Fruit fly (Drosophila melanogaster) whole organism, embryonic: ENCODE data around the gene RpS28b.
A peak's percentile ranks its signal among the peaks of the same experiment; 100 is the strongest.

ENCODE experiments used
- CG12219 ChIP-seq: fragments of 200-800 bp; sonication (Bioruptor generic); optimal IDR thresholded peaks from 3 replicates; lab custom pipeline; 2018; ENCODE audit warnings: missing biosample characterization, mild to moderate bottlenecking, missing genetic modification characterization
- CG12659 ChIP-seq: fragments of 200-800 bp; sonication (Bioruptor generic); optimal IDR thresholded peaks from 3 replicates; lab custom pipeline; 2017; ENCODE audit warnings: mild to moderate bottlenecking, missing biosample characterization, missing genetic modification reagents, missing genetic modification characterization
- CG14667 ChIP-seq: fragments of 200-800 bp; sonication (Bioruptor generic); IDR thresholded peaks from 2 replicates; pipeline ENCODE4 v1.3.6; 2022; ENCODE audit warnings: missing biosample characterization, missing genetic modification characterization
- CG1602 ChIP-seq: fragments of 200-800 bp; sonication (Bioruptor generic); optimal IDR thresholded peaks from 3 replicates; lab custom pipeline; 2016; ENCODE audit warnings: missing biosample characterization, missing genetic modification characterization
- CG1603 ChIP-seq: fragments of 200-800 bp; sonication (Bioruptor generic); optimal IDR thresholded peaks from 2 replicates; lab custom pipeline; 2019; ENCODE audit warnings: missing biosample characterization, mild to moderate bottlenecking, missing genetic modification characterization, moderate library complexity
- CG17186 ChIP-seq: fragments of 200-800 bp; sonication (Bioruptor generic); optimal IDR thresholded peaks from 3 replicates; lab custom pipeline; 2017; ENCODE audit warnings: missing biosample characterization, missing genetic modification reagents, missing genetic modification characterization
- CG17359 ChIP-seq: fragments of 200-800 bp; sonication (Bioruptor generic); optimal IDR thresholded peaks from 3 replicates; lab custom pipeline; 2018; ENCODE audit warnings: missing biosample characterization, mild to moderate bottlenecking, missing genetic modification characterization, moderate library complexity
- CG17612 ChIP-seq: fragments of 200-800 bp; sonication (Bioruptor generic); IDR thresholded peaks from 2 replicates; pipeline ENCODE4 v1.3.6; 2022; ENCODE audit warnings: missing biosample characterization, missing genetic modification characterization
- CG17912 ChIP-seq: fragments of 200-800 bp; sonication (Bioruptor generic); optimal IDR thresholded peaks from 2 replicates; lab custom pipeline; 2018; ENCODE audit warnings: missing biosample characterization, mild to moderate bottlenecking, missing genetic modification characterization
- CG18619 ChIP-seq: fragments of 200-800 bp; sonication (Bioruptor generic); optimal IDR thresholded peaks from 3 replicates; lab custom pipeline; 2017; ENCODE audit warnings: missing biosample characterization, mild to moderate bottlenecking, missing genetic modification characterization
- CG30431 ChIP-seq: fragments of 200-800 bp; sonication (Bioruptor generic); optimal IDR thresholded peaks from 2 replicates; lab custom pipeline; 2017; ENCODE audit warnings: missing biosample characterization, missing genetic modification characterization
- CG33213 ChIP-seq: fragments of 200-800 bp; sonication (Bioruptor generic); optimal IDR thresholded peaks from 3 replicates; lab custom pipeline; 2016; ENCODE audit warnings: missing biosample characterization, missing genetic modification characterization
- CG8924 ChIP-seq: fragments of 200-800 bp; optimal IDR thresholded peaks from 3 replicates; lab custom pipeline; 2019; ENCODE audit warnings: missing biosample characterization, mild to moderate bottlenecking, missing genetic modification characterization, moderate library complexity
- CHES-1-like ChIP-seq: fragments of 200-800 bp; sonication (Bioruptor generic); optimal IDR thresholded peaks from 2 replicates; lab custom pipeline; 2016; ENCODE audit warnings: missing biosample characterization, missing genetic modification characterization
- CrebB ChIP-seq: fragments of 200-800 bp; sonication (Bioruptor generic); optimal IDR thresholded peaks from 3 replicates; lab custom pipeline; 2018; ENCODE audit warnings: missing biosample characterization, mild to moderate bottlenecking, missing genetic modification characterization
- Dip2 ChIP-seq: fragments of 200-800 bp; sonication (Bioruptor generic); IDR thresholded peaks from 2 replicates; pipeline ENCODE4 v1.3.6; 2022; ENCODE audit warnings: missing biosample characterization, missing genetic modification characterization
- Elba2 ChIP-seq: fragments of 200-800 bp; sonication (Bioruptor generic); optimal IDR thresholded peaks from 3 replicates; lab custom pipeline; 2016; ENCODE audit warnings: missing biosample characterization, missing genetic modification characterization
- HmgD ChIP-seq: fragments of 200-800 bp; sonication (Bioruptor generic); optimal IDR thresholded peaks from 3 replicates; lab custom pipeline; 2016; ENCODE audit warnings: missing biosample characterization, missing genetic modification characterization
- Hsf ChIP-seq: fragments of 200-800 bp; sonication (Bioruptor generic); optimal IDR thresholded peaks from 3 replicates; lab custom pipeline; 2016; ENCODE audit warnings: missing biosample characterization, missing genetic modification characterization
- Meics ChIP-seq: fragments of 200-800 bp; sonication (Bioruptor generic); optimal IDR thresholded peaks from 2 replicates; lab custom pipeline; 2017; ENCODE audit warnings: missing biosample characterization, mild to moderate bottlenecking, missing genetic modification characterization
- Mes4 ChIP-seq: fragments of 200-800 bp; sonication (Bioruptor generic); optimal IDR thresholded peaks from 2 replicates; lab custom pipeline; 2016; ENCODE audit warnings: missing biosample characterization, missing genetic modification characterization
- NC2α ChIP-seq: fragments of 200-800 bp; sonication (Bioruptor generic); optimal IDR thresholded peaks from 2 replicates; lab custom pipeline; 2016; ENCODE audit warnings: missing biosample characterization, missing genetic modification characterization
- NC2β ChIP-seq: fragments of 200-800 bp; sonication (Bioruptor generic); optimal IDR thresholded peaks from 2 replicates; lab custom pipeline; 2016; ENCODE audit warnings: missing biosample characterization, missing genetic modification characterization
- Rfx ChIP-seq: fragments of 200-800 bp; sonication (Bioruptor generic); IDR thresholded peaks from 2 replicates; pipeline ENCODE4 v1.3.6; 2022; ENCODE audit warnings: missing biosample characterization, missing genetic modification characterization
- Rx ChIP-seq: fragments of 200-800 bp; sonication (Bioruptor generic); IDR thresholded peaks from 2 replicates; pipeline ENCODE4 v1.3.6; 2022; ENCODE audit warnings: missing biosample characterization, missing genetic modification characterization
- Scr ChIP-seq: fragments of 200-800 bp; sonication (Bioruptor generic); IDR thresholded peaks from 2 replicates; pipeline ENCODE4 v1.3.6; 2022; ENCODE audit warnings: missing biosample characterization, missing genetic modification characterization; ENCODE audit not compliant: partially characterized antibody
- Sox100B ChIP-seq: fragments of 200-800 bp; sonication (Bioruptor generic); optimal IDR thresholded peaks from 3 replicates; lab custom pipeline; 2018; ENCODE audit warnings: missing biosample characterization, mild to moderate bottlenecking, missing genetic modification characterization
- Vsx1 ChIP-seq: fragments of 200-800 bp; sonication (Bioruptor generic); optimal IDR thresholded peaks from 2 replicates; lab custom pipeline; 2017; ENCODE audit warnings: missing biosample characterization, mild to moderate bottlenecking, missing genetic modification characterization, missing genetic modification reagents
- abd-A ChIP-seq: fragments of 200-800 bp; sonication (Bioruptor generic); optimal IDR thresholded peaks from 3 replicates; lab custom pipeline; 2019; ENCODE audit warnings: missing biosample characterization, mild to moderate bottlenecking, missing genetic modification characterization, moderate library complexity
- ase ChIP-seq: fragments of 200-800 bp; sonication (Bioruptor generic); IDR thresholded peaks from 3 replicates; pipeline ENCODE4 v1.3.6; 2022; ENCODE audit warnings: missing biosample characterization, missing genetic modification characterization
- ash1 ChIP-seq: fragments of 200-800 bp; sonication (Bioruptor generic); optimal IDR thresholded peaks from 2 replicates; lab custom pipeline; 2018; ENCODE audit warnings: missing biosample characterization, mild to moderate bottlenecking, missing genetic modification characterization
- bowl ChIP-seq: fragments of 200-800 bp; sonication (Bioruptor generic); IDR thresholded peaks from 2 replicates; pipeline ENCODE4 v1.3.6; 2022; ENCODE audit warnings: missing biosample characterization, missing genetic modification characterization
- crc ChIP-seq: fragments of 200-800 bp; sonication (Bioruptor generic); optimal IDR thresholded peaks from 2 replicates; lab custom pipeline; 2016; ENCODE audit warnings: missing biosample characterization, missing genetic modification characterization
- gcm2 ChIP-seq: fragments of 200-800 bp; sonication (Bioruptor generic); optimal IDR thresholded peaks from 2 replicates; lab custom pipeline; 2016; ENCODE audit warnings: missing biosample characterization, missing genetic modification characterization
- h ChIP-seq: fragments of >200 bp; optimal IDR thresholded peaks from 2 replicates; lab custom pipeline; 2017
- knrl ChIP-seq: fragments of 200-800 bp; sonication (Bioruptor generic); IDR thresholded peaks from 3 replicates; pipeline ENCODE4 v1.3.6; 2022; ENCODE audit warnings: missing biosample characterization, missing genetic modification characterization; ENCODE audit not compliant: partially characterized antibody
- nom ChIP-seq: fragments of 200-800 bp; sonication (Bioruptor generic); optimal IDR thresholded peaks from 2 replicates; lab custom pipeline; 2017; ENCODE audit warnings: missing biosample characterization, missing genetic modification characterization, mild to moderate bottlenecking, moderate library complexity, missing genetic modification reagents
- odd ChIP-seq: fragments of 200-800 bp; sonication (Bioruptor generic); optimal IDR thresholded peaks from 2 replicates; lab custom pipeline; 2017; ENCODE audit warnings: missing biosample characterization, mild to moderate bottlenecking, missing genetic modification characterization
- pnt ChIP-seq: fragments of 200-800 bp; sonication (Bioruptor generic); optimal IDR thresholded peaks from 3 replicates; lab custom pipeline; 2016; ENCODE audit warnings: missing biosample characterization, missing genetic modification characterization
- prd ChIP-seq, 3 experiments: fragments of >200 bp in 2 of 3; fragments of 200-800 bp in 1 of 3; sonication (Bioruptor generic) in 1 of 3; optimal IDR thresholded peaks in 2 of 3; IDR thresholded peaks in 1 of 3; 2 replicates in 2 of 3; 3 replicates in 1 of 3; pipeline versions ENCODE4 v1.3.6 to Lab custom; 2017 to 2022; ENCODE audit warnings: missing biosample characterization in 1 of 3, missing genetic modification characterization in 1 of 3
- repo ChIP-seq: fragments of 200-800 bp; sonication (Bioruptor generic); optimal IDR thresholded peaks from 2 replicates; lab custom pipeline; 2016; ENCODE audit warnings: missing biosample characterization, missing genetic modification characterization
- row ChIP-seq: fragments of 200-800 bp; sonication (Bioruptor generic); IDR thresholded peaks from 3 replicates; pipeline ENCODE4 v1.3.6; 2022; ENCODE audit warnings: missing biosample characterization, missing genetic modification characterization
- run ChIP-seq: fragments of 200-800 bp; sonication (Bioruptor generic); optimal IDR thresholded peaks from 3 replicates; lab custom pipeline; 2018; ENCODE audit warnings: missing biosample characterization, mild to moderate bottlenecking, missing genetic modification characterization
- salm ChIP-seq: fragments of 200-800 bp; sonication (Bioruptor generic); optimal IDR thresholded peaks from 2 replicates; lab custom pipeline; 2018; ENCODE audit warnings: missing biosample characterization, mild to moderate bottlenecking, missing genetic modification characterization
- sd ChIP-seq: fragments of 200-800 bp; sonication (Bioruptor generic); optimal IDR thresholded peaks from 3 replicates; lab custom pipeline; 2018; ENCODE audit warnings: missing biosample characterization, mild to moderate bottlenecking, missing genetic modification characterization, moderate library complexity
- sima ChIP-seq: fragments of 200-800 bp; sonication (Bioruptor generic); optimal IDR thresholded peaks from 2 replicates; lab custom pipeline; 2016; ENCODE audit warnings: missing biosample characterization, missing genetic modification characterization
- slp2 ChIP-seq: fragments of 200-800 bp; sonication (Bioruptor generic); optimal IDR thresholded peaks from 2 replicates; lab custom pipeline; 2016; ENCODE audit warnings: missing biosample characterization, missing genetic modification characterization
- tup ChIP-seq: fragments of 200-800 bp; sonication (Bioruptor generic); optimal IDR thresholded peaks from 2 replicates; lab custom pipeline; 2016; ENCODE audit warnings: missing biosample characterization, mild to moderate bottlenecking, missing genetic modification characterization, moderate library complexity
- wor ChIP-seq: fragments of 200-800 bp; sonication (Bioruptor generic); IDR thresholded peaks from 2 replicates; pipeline ENCODE4 v1.3.6; 2022; ENCODE audit warnings: missing biosample characterization, missing genetic modification characterization

RpS28b gene

DNA sequence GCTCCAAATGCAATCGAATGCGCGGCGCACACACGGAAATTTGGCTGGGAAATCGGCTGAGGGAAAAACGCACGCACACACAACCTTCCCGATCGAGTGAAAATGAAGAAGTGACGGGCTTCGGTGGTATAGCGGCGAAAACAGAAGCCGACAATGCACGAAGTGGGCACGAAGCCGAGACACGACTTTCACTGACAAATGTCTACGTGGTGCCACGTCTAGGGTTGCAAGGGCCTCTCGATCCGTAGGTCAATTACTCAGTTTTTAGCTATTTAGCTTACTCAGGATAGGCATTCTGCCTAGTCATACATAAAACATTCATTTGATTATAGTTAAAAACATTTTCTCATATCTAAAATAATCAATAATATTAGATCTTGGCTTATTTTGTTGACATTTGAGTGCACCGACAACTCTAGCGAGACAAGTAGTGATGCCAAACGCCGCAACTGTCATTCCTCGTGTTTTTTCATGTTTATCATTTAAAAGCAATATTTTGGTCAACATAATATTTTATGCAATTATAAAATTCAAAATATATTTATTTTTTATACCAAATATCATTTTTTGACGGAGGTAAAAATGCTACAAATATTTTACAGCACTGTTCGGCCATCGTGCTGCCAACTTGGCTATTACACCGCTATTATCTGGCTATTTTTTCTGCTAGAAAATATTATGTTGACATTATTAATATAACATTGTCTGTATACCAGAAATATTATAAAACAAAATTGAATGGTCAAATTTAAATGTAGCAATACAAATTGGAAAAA lies 690 bp upstream of the RpS28b start (continued):
- TF ChIP-seq abd-A (tag; lab: Kevin White, UChicago) (peak; percentile 36), ash1 (GFP tag; lab: Kevin White, UChicago) (peak; percentile 27), Vsx1 (peak; percentile 76), CG8924 (tag; lab: Kevin White, UChicago) (peak; percentile 90), CG33213 (peak; percentile 5), salm (tag; lab: Kevin White, UChicago) (peak; percentile 74), repo (peak; percentile 57), nom (peak; percentile 81), Hsf (GFP tag; lab: Kevin White, UChicago) (peak; percentile 84), h (lab: Kevin White, UChicago) (no peak), gcm2 (peak; percentile 78), sd (tag; lab: Kevin White, UChicago) (peak; percentile 71), CG1602 (GFP tag; lab: Kevin White, UChicago) (peak; percentile 79), prd (optimal IDR thresholded peaks at IDR 0.05; lab: Kevin White, UChicago) (no peak), prd (GFP tag; IDR thresholded peaks at IDR 0.05; lab: Robert Waterston, UW) (peak; percentile 90), Dip2 (GFP tag; lab: Robert Waterston, UW) (no peak), Meics (GFP tag; lab: Kevin White, UChicago) (peak; percentile 88), crc (GFP tag; lab: Kevin White, UChicago) (peak; percentile 38), Scr (GFP tag; lab: Robert Waterston, UW) (peak; percentile 53), odd (GFP tag; lab: Kevin White, UChicago) (peak; percentile 81), CG12219 (GFP tag; lab: Kevin White, UChicago) (peak; percentile 87), CG17359 (tag; lab: Kevin White, UChicago) (peak; percentile 86), CG18619 (GFP tag; lab: Kevin White, UChicago) (peak; percentile 86), Rx (GFP tag; lab: Robert Waterston, UW) (peak; percentile 71), tup (peak; percentile 82), slp2 (GFP tag; lab: Kevin White, UChicago) (peak; percentile 63), run (peak; percentile 78), wor (GFP tag; lab: Robert Waterston, UW) (peak; percentile 61), CG30431 (peak; percentile 82), CG17912 (GFP tag; lab: Kevin White, UChicago) (peak; percentile 40), CG1603 (tag; lab: Kevin White, UChicago) (peak; percentile 90), Elba2 (peak; percentile 70), Mes4 (GFP tag; lab: Kevin White, UChicago) (peak; percentile 58), CHES-1-like (GFP tag; lab: Kevin White, UChicago) (peak; percentile 40), NC2α (GFP tag; lab: Kevin White, UChicago) (peak; percentile 60), ase (peak; percentile 75), bowl (no peak; the same call in 1 of the 2 replicates), pnt (peak; percentile 51), CG17186 (GFP tag; lab: Kevin White, UChicago) (peak; percentile 64), HmgD (GFP tag; lab: Kevin White, UChicago) (peak; percentile 18), Sox100B (GFP tag; lab: Kevin White, UChicago) (peak; percentile 74), CrebB (tag; lab: Kevin White, UChicago) (peak; percentile 88), CG12659 (GFP tag; lab: Kevin White, UChicago) (peak; percentile 92), NC2β (GFP tag; lab: Kevin White, UChicago) (peak; percentile 81), row (GFP tag; lab: Robert Waterston, UW) (peak; percentile 96), CG14667 (GFP tag; lab: Robert Waterston, UW) (peak; percentile 80), CG17612 (GFP tag; lab: Robert Waterston, UW) (peak; percentile 83), sima (GFP tag; lab: Kevin White, UChicago) (no peak), knrl (0 out of 3 replicates have a peak, but pooled peaks have one; percentile 19), Rfx (GFP tag; lab: Robert Waterston, UW) (peak; percentile 92)
